Worm (Caenorhabditis elegans): ENCODE measurements around the gene C16C10.1.

C16C10.1 gene

ce11 chrIII:4172210-4172609 is 9.0 kb downstream of the C16C10.1 start (continued):
- TF ChIP-seq mes-2 (tag; optimal IDR thresholded peaks at IDR 0.05; ENCODE audit: poor library complexity, severe bottlenecking) (no peak), skn-1 (tag; optimal IDR thresholded peaks at IDR 0.05) (no peak), madf-9 (GFP tag; conservative IDR thresholded peaks at IDR 0.05) (no peak), tra-1 (GFP tag; IDR thresholded peaks at IDR 0.05) (no peak), daf-8 (GFP tag; IDR thresholded peaks at IDR 0.05) (no peak), lir-3 (tag; optimal IDR thresholded peaks at IDR 0.05) (no peak), Y105C5A.15 (GFP tag; IDR thresholded peaks at IDR 0.05) (0 out of 2 replicates have a peak, but pooled peaks have one; percentile 63), zag-1 (tag; optimal IDR thresholded peaks at IDR 0.05) (no peak), Y5F2A.4 (GFP tag; optimal IDR thresholded peaks at IDR 0.05) (peak; percentile 18), pha-4 (GFP tag; IDR thresholded peaks at IDR 0.05) (0 out of 2 replicates have a peak, but pooled peaks have one; percentile 56), pha-4 (tag; optimal IDR thresholded peaks at IDR 0.05) (no peak), saeg-2 (GFP tag; IDR thresholded peaks at IDR 0.05) (no peak), nhr-11 (tag; optimal IDR thresholded peaks at IDR 0.05) (no peak)

DNA sequence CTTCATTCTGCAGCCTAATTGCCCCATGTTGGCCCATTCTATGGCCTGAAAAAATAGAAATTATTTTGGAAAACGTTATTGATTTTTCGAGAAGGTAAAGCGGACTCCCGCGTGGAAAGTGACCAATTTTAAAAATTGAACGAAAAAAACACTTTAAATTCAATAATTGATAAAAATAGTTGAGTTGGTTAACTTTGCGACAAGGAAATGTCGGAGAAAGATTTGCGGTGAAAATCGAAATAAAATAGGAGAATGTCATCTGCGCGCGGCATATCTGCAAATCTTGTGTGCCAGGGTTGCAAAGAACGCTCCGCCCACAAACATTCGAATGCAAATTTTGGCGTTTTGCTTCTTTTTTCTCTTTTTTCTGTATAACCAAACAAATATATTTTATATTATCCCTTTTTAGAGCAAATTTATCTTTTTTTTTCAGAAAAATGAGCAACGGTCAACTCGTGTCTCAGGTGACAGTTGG is 10.3 kb downstream of the C16C10.1 start, which contains the start of the genes rnf-121 and C16C10.4:
Gene rnf-121, minus strand, starts transcription at position 51 of the 475 bp plus-strand sequence.
Gene C16C10.4, plus strand, starts transcription at position 434 of the 475 bp plus-strand sequence.
- TF ChIP-seq nhr-48 (tag; optimal IDR thresholded peaks at IDR 0.05) (peak; percentile 30), arid-1 (GFP tag; conservative IDR thresholded peaks at IDR 0.05) (peak; percentile 81), dpl-1 (GFP tag; optimal IDR thresholded peaks at IDR 0.05) (peak; percentile 71), fos-1 (tag; optimal IDR thresholded peaks at IDR 0.05) (no peak), F26F4.8 (GFP tag; conservative IDR thresholded peaks at IDR 0.05) (no peak), ZK546.5 (tag; optimal IDR thresholded peaks at IDR 0.05) (no peak), pha-4 (GFP tag; IDR thresholded peaks at IDR 0.05) (peak; percentile 50; the same call in 1 of the 2 replicates), pha-4 (tag; optimal IDR thresholded peaks at IDR 0.05) (no peak), ztf-7 (tag; optimal IDR thresholded peaks at IDR 0.05) (peak; percentile 50), mes-2 (tag; optimal IDR thresholded peaks at IDR 0.05; ENCODE audit: poor library complexity, severe bottlenecking) (peak; percentile 95), ceh-28 (tag; optimal IDR thresholded peaks at IDR 0.05) (peak; percentile 4), mxl-3 (GFP tag; optimal IDR thresholded peaks at IDR 0.05) (no peak), vab-7 (GFP tag; IDR thresholded peaks at IDR 0.05) (peak; percentile 40; the same call in 1 of the 2 replicates), nhr-111 (GFP tag; optimal IDR thresholded peaks at IDR 0.05) (no peak), dmd-6 (GFP tag; IDR thresholded peaks at IDR 0.05) (no peak), Y75B8A.6 (GFP tag; IDR thresholded peaks at IDR 0.05) (no peak), unc-39 (tag; optimal IDR thresholded peaks at IDR 0.05) (no peak), F37D6.2 (tag; optimal IDR thresholded peaks at IDR 0.05) (peak; percentile 11), hlh-11 (tag; optimal IDR thresholded peaks at IDR 0.05) (no peak), nhr-28 (tag; optimal IDR thresholded peaks at IDR 0.05) (no peak), saeg-2 (GFP tag; IDR thresholded peaks at IDR 0.05) (no peak), nhr-41 (GFP tag; IDR thresholded peaks at IDR 0.05) (no peak), ceh-32 (tag; optimal IDR thresholded peaks at IDR 0.05; ENCODE audit: poor library complexity) (no peak), jun-1 (tag; optimal IDR thresholded peaks at IDR 0.05) (no peak), spr-1 (tag; optimal IDR thresholded peaks at IDR 0.05) (peak; percentile 77), lin-39 (tag; optimal IDR thresholded peaks at IDR 0.05) (no peak), unc-130 (GFP tag; optimal IDR thresholded peaks at IDR 0.05) (peak; percentile 82), tag-97 (GFP tag; IDR thresholded peaks at IDR 0.05) (no peak), madf-5 (GFP tag; IDR thresholded peaks at IDR 0.05) (no peak), nhr-77 (tag; optimal IDR thresholded peaks at IDR 0.05) (no peak), hmg-1.1 (GFP tag; IDR thresholded peaks at IDR 0.05) (peak; percentile 63), lin-15B (tag; optimal IDR thresholded peaks at IDR 0.05) (no peak), Y105C5A.15 (GFP tag; IDR thresholded peaks at IDR 0.05) (no peak), php-3 (GFP tag; IDR thresholded peaks at IDR 0.05) (no peak), nhr-76 (tag; optimal IDR thresholded peaks at IDR 0.05) (no peak), R02D3.7 (tag; optimal IDR thresholded peaks at IDR 0.05) (no peak), duxl-1 (tag; optimal IDR thresholded peaks at IDR 0.05; ENCODE audit: poor library complexity) (peak; percentile 82), ctbp-1 (GFP tag; IDR thresholded peaks at IDR 0.05) (no peak), lin-29 (GFP tag; IDR thresholded peaks at IDR 0.05) (no peak), gei-8 (GFP tag; optimal IDR thresholded peaks at IDR 0.05) (no peak), hlh-30 (tag; optimal IDR thresholded peaks at IDR 0.05; ENCODE audit: insufficient read depth) (no peak), ama-1 (optimal IDR thresholded peaks at IDR 0.05) (peak; percentile 9)
